Fruit fly (Drosophila melanogaster) whole organism, embryonic: ENCODE results near the gene CG31326.
A peak's percentile ranks its signal among the peaks of the same experiment; 100 is the strongest.

Source experiments
- Adf1 ChIP-seq: fragments of 200-800 bp; sonication (Bioruptor generic); IDR thresholded peaks from 2 replicates; pipeline ENCODE4 v1.3.6; 2022; ENCODE audit warnings: missing biosample characterization, missing genetic modification characterization
- CG10274 ChIP-seq: fragments of 200-800 bp; sonication (Bioruptor generic); optimal IDR thresholded peaks from 3 replicates; lab custom pipeline; 2017; ENCODE audit warnings: missing biosample characterization, mild to moderate bottlenecking, missing genetic modification characterization
- CG12391 ChIP-seq: fragments of 200-800 bp; sonication (Bioruptor generic); optimal IDR thresholded peaks from 3 replicates; lab custom pipeline; 2018; ENCODE audit warnings: missing biosample characterization, mild to moderate bottlenecking, missing genetic modification characterization, moderate library complexity
- CG12942 ChIP-seq: fragments of 200-800 bp; sonication (Bioruptor generic); optimal IDR thresholded peaks from 3 replicates; lab custom pipeline; 2016; ENCODE audit warnings: missing biosample characterization, missing genetic modification characterization
- CG13287 ChIP-seq: fragments of 200-800 bp; sonication (Bioruptor generic); IDR thresholded peaks from 2 replicates; pipeline ENCODE4 v1.3.6; 2022; ENCODE audit warnings: missing biosample characterization, missing genetic modification characterization; ENCODE audit not compliant: partially characterized antibody
- CG13894 ChIP-seq: fragments of 200-800 bp; sonication (Bioruptor generic); optimal IDR thresholded peaks from 3 replicates; lab custom pipeline; 2018; ENCODE audit warnings: missing biosample characterization, mild to moderate bottlenecking, missing genetic modification characterization, moderate library complexity
- CG14965 ChIP-seq: fragments of 200-800 bp; sonication (Bioruptor generic); optimal IDR thresholded peaks from 2 replicates; lab custom pipeline; 2016; ENCODE audit warnings: missing biosample characterization, missing genetic modification characterization, borderline replicate concordance
- CG15269 ChIP-seq: fragments of 200-800 bp; sonication (Bioruptor generic); optimal IDR thresholded peaks from 2 replicates; lab custom pipeline; 2018; ENCODE audit warnings: missing biosample characterization, mild to moderate bottlenecking, missing genetic modification characterization, moderate library complexity
- CG15696 ChIP-seq: fragments of 200-800 bp; sonication (Bioruptor generic); optimal IDR thresholded peaks from 2 replicates; lab custom pipeline; 2019; ENCODE audit warnings: missing biosample characterization, mild to moderate bottlenecking, missing genetic modification characterization, moderate library complexity
- CG1603 ChIP-seq: fragments of 200-800 bp; sonication (Bioruptor generic); optimal IDR thresholded peaks from 2 replicates; lab custom pipeline; 2019; ENCODE audit warnings: missing biosample characterization, mild to moderate bottlenecking, missing genetic modification characterization, moderate library complexity
- CG17612 ChIP-seq: fragments of 200-800 bp; sonication (Bioruptor generic); IDR thresholded peaks from 2 replicates; pipeline ENCODE4 v1.3.6; 2022; ENCODE audit warnings: missing biosample characterization, missing genetic modification characterization
- CG18262 ChIP-seq: fragments of 200-800 bp; optimal IDR thresholded peaks from 3 replicates; lab custom pipeline; 2019; ENCODE audit warnings: missing biosample characterization, mild to moderate bottlenecking, missing genetic modification characterization, moderate library complexity
- CG30431 ChIP-seq: fragments of 200-800 bp; sonication (Bioruptor generic); optimal IDR thresholded peaks from 2 replicates; lab custom pipeline; 2017; ENCODE audit warnings: missing biosample characterization, missing genetic modification characterization
- CG34224 ChIP-seq: fragments of 200-800 bp; sonication (Bioruptor generic); IDR thresholded peaks from 3 replicates; pipeline ENCODE4 v1.3.6; 2022; ENCODE audit warnings: missing biosample characterization, missing genetic modification characterization; ENCODE audit not compliant: partially characterized antibody
- CG4820 ChIP-seq: fragments of 200-800 bp; sonication (Bioruptor generic); optimal IDR thresholded peaks from 3 replicates; lab custom pipeline; 2016; ENCODE audit warnings: missing biosample characterization, missing genetic modification characterization
- CG6791 ChIP-seq: fragments of 200-800 bp; sonication (Bioruptor generic); IDR thresholded peaks from 3 replicates; pipeline ENCODE4 v1.3.6; 2022; ENCODE audit warnings: missing biosample characterization, missing genetic modification characterization; ENCODE audit not compliant: partially characterized antibody
- CG7372 ChIP-seq: fragments of 200-800 bp; sonication (Bioruptor generic); IDR thresholded peaks from 2 replicates; pipeline ENCODE4 v1.3.6; 2022; ENCODE audit warnings: missing biosample characterization, missing genetic modification characterization
- CG7963 ChIP-seq: fragments of 200-800 bp; sonication (Bioruptor generic); IDR thresholded peaks from 3 replicates; pipeline ENCODE4 v1.3.6; 2022; ENCODE audit warnings: missing biosample characterization, missing genetic modification characterization; ENCODE audit not compliant: partially characterized antibody
- CG9215 ChIP-seq: fragments of 200-800 bp; sonication (Bioruptor generic); IDR thresholded peaks from 2 replicates; pipeline ENCODE4 v1.3.6; 2022; ENCODE audit warnings: missing biosample characterization, missing genetic modification characterization
- CG9609 ChIP-seq: fragments of 200-800 bp; sonication (Bioruptor generic); optimal IDR thresholded peaks from 3 replicates; lab custom pipeline; 2016; ENCODE audit warnings: missing biosample characterization, missing genetic modification characterization
- CoRest ChIP-seq: fragments of 200-800 bp; sonication (Bioruptor generic); optimal IDR thresholded peaks from 3 replicates; lab custom pipeline; 2018; ENCODE audit warnings: missing biosample characterization, mild to moderate bottlenecking, missing genetic modification characterization, moderate library complexity
- D19A ChIP-seq: fragments of 200-800 bp; optimal IDR thresholded peaks from 3 replicates; lab custom pipeline; 2019; ENCODE audit warnings: missing biosample characterization, mild to moderate bottlenecking, missing genetic modification characterization, moderate library complexity
- Dad ChIP-seq: fragments of 200-800 bp; sonication (Bioruptor generic); optimal IDR thresholded peaks from 3 replicates; lab custom pipeline; 2016; ENCODE audit warnings: missing biosample characterization, missing genetic modification characterization
- ERR ChIP-seq: fragments of 200-800 bp; sonication (Bioruptor generic); optimal IDR thresholded peaks from 2 replicates; lab custom pipeline; 2016; ENCODE audit warnings: missing biosample characterization, missing genetic modification characterization
- Ets65A ChIP-seq: fragments of 200-800 bp; sonication (Bioruptor generic); peaks from one replicate; lab custom pipeline; 2016; ENCODE audit warnings: missing biosample characterization, missing genetic modification characterization
- GATAe ChIP-seq: fragments of 200-800 bp; sonication (Bioruptor generic); conservative IDR thresholded peaks from 2 replicates; pipeline ENCODE4 v1.3.6; 2022; ENCODE audit warnings: missing biosample characterization, missing genetic modification characterization
- Meics ChIP-seq: fragments of 200-800 bp; sonication (Bioruptor generic); optimal IDR thresholded peaks from 2 replicates; lab custom pipeline; 2017; ENCODE audit warnings: missing biosample characterization, mild to moderate bottlenecking, missing genetic modification characterization
- Mrtf ChIP-seq: fragments of 200-800 bp; sonication (Bioruptor generic); IDR thresholded peaks from 3 replicates; pipeline ENCODE4 v1.3.6; 2022; ENCODE audit warnings: missing biosample characterization, missing genetic modification characterization
- PHDP ChIP-seq: fragments of 200-800 bp; sonication (Bioruptor generic); optimal IDR thresholded peaks from 3 replicates; lab custom pipeline; 2018; ENCODE audit warnings: missing biosample characterization, mild to moderate bottlenecking, missing genetic modification characterization, moderate library complexity
- Ravus ChIP-seq: fragments of 200-800 bp; sonication (Bioruptor generic); IDR thresholded peaks from 2 replicates; pipeline ENCODE4 v1.3.6; 2022; ENCODE audit warnings: missing biosample characterization, missing genetic modification characterization
- Six4 ChIP-seq: fragments of 200-800 bp; sonication (Bioruptor generic); optimal IDR thresholded peaks from 2 replicates; lab custom pipeline; 2016; ENCODE audit warnings: missing biosample characterization, missing genetic modification characterization
- Sox100B ChIP-seq: fragments of 200-800 bp; sonication (Bioruptor generic); optimal IDR thresholded peaks from 3 replicates; lab custom pipeline; 2018; ENCODE audit warnings: missing biosample characterization, mild to moderate bottlenecking, missing genetic modification characterization
- al ChIP-seq: fragments of 200-800 bp; sonication (Bioruptor generic); IDR thresholded peaks from 2 replicates; pipeline ENCODE4 v1.3.6; 2022; ENCODE audit warnings: missing biosample characterization, missing genetic modification characterization
- bigmax ChIP-seq: fragments of 200-800 bp; sonication (Bioruptor generic); optimal IDR thresholded peaks from 2 replicates; lab custom pipeline; 2018; ENCODE audit warnings: missing biosample characterization, mild to moderate bottlenecking, missing genetic modification characterization
- bsh ChIP-seq, 2 experiments: fragments of 200-800 bp; sonication (Bioruptor generic); optimal IDR thresholded peaks; 2 replicates each; lab custom pipeline; 2017 to 2018; ENCODE audit warnings: mild to moderate bottlenecking in 2 of 2, missing biosample characterization in 2 of 2, missing genetic modification characterization in 2 of 2, moderate library complexity in 1 of 2
- croc ChIP-seq: fragments of 200-800 bp; sonication (Bioruptor generic); conservative IDR thresholded peaks from 3 replicates; pipeline ENCODE4 v1.3.6; 2022; ENCODE audit warnings: missing biosample characterization, missing genetic modification characterization
- ind ChIP-seq: fragments of 200-800 bp; sonication (Bioruptor generic); optimal IDR thresholded peaks from 3 replicates; lab custom pipeline; 2016; ENCODE audit warnings: missing biosample characterization, missing genetic modification characterization
- jing ChIP-seq: fragments of 200-800 bp; sonication (Bioruptor generic); optimal IDR thresholded peaks from 2 replicates; lab custom pipeline; 2018; ENCODE audit warnings: missing biosample characterization, mild to moderate bottlenecking, missing genetic modification characterization
- klu ChIP-seq: fragments of 200-800 bp; sonication (Bioruptor generic); IDR thresholded peaks from 2 replicates; pipeline ENCODE4 v1.3.6; 2022; ENCODE audit warnings: missing biosample characterization, missing genetic modification characterization
- kni ChIP-seq: fragments of 200-800 bp; sonication (Bioruptor generic); optimal IDR thresholded peaks from 3 replicates; lab custom pipeline; 2017; ENCODE audit warnings: mild to moderate bottlenecking, missing biosample characterization, missing genetic modification reagents, missing genetic modification characterization
- nmo ChIP-seq: fragments of 200-800 bp; sonication (Bioruptor generic); optimal IDR thresholded peaks from 2 replicates; lab custom pipeline; 2018; ENCODE audit warnings: missing biosample characterization, mild to moderate bottlenecking, missing genetic modification characterization, moderate library complexity
- p53 ChIP-seq: fragments of 200-800 bp; sonication (Bioruptor generic); optimal IDR thresholded peaks from 2 replicates; lab custom pipeline; 2016; ENCODE audit warnings: missing biosample characterization, missing genetic modification characterization
- psq ChIP-seq: fragments of 200-800 bp; sonication (Bioruptor generic); optimal IDR thresholded peaks from 2 replicates; lab custom pipeline; 2017; ENCODE audit warnings: missing biosample characterization, missing genetic modification characterization
- sim ChIP-seq: fragments of 200-800 bp; sonication (Bioruptor generic); IDR thresholded peaks from 2 replicates; pipeline ENCODE4 v1.3.6; 2022; ENCODE audit warnings: missing biosample characterization, missing genetic modification characterization
- sima ChIP-seq: fragments of 200-800 bp; sonication (Bioruptor generic); optimal IDR thresholded peaks from 2 replicates; lab custom pipeline; 2016; ENCODE audit warnings: missing biosample characterization, missing genetic modification characterization
- sisA ChIP-seq: fragments of 200-800 bp; sonication (Bioruptor generic); IDR thresholded peaks from 2 replicates; pipeline ENCODE4 v1.3.6; 2022; ENCODE audit warnings: missing biosample characterization, missing genetic modification characterization
- sug ChIP-seq: fragments of 200-800 bp; optimal IDR thresholded peaks from 2 replicates; lab custom pipeline; 2019; ENCODE audit warnings: missing biosample characterization, mild to moderate bottlenecking, missing genetic modification characterization, moderate library complexity

CG31326 gene

dm6 chr3R:14255808-14256207 is 35.8 kb upstream of the CG31326 start, which contains the start of gene CG43179:
Gene CG43179 (plus strand): TSS chr3R:14256108.
- TF ChIP-seq CG34224 (GFP tag; lab: Robert Waterston, UW) (no peak), D19A (tag; lab: Kevin White, UChicago) (no peak), bsh (GFP tag; optimal IDR thresholded peaks at IDR 0.05; lab: Kevin White, UChicago) (no peak), CG14965 (GFP tag; lab: Kevin White, UChicago) (no peak), CG9215 (GFP tag; lab: Robert Waterston, UW) (no peak), CG12942 (GFP tag; lab: Kevin White, UChicago) (no peak), Ravus (GFP tag; lab: Robert Waterston, UW) (no peak), bigmax (GFP tag; lab: Kevin White, UChicago) (no peak), CG13894 (tag; lab: Kevin White, UChicago) (no peak), Sox100B (no peak), ERR (GFP tag; lab: Kevin White, UChicago) (no peak)

dm6 chr3R:14245371-14245770 is 25.4 kb upstream of the CG31326 start, which contains the start of gene CG9616:
Gene CG9616 (minus strand): TSS chr3R:14245471.
- TF ChIP-seq Ets65A (GFP tag; lab: Kevin White, UChicago) = peak; percentile 68
- no peak for TF ChIP-seq ind (GFP tag; lab: Kevin White, UChicago)
- TF ChIP-seq CG4820 (GFP tag; lab: Kevin White, UChicago) = no peak
- no peak for TF ChIP-seq Dad (GFP tag; lab: Kevin White, UChicago)
- TF ChIP-seq Adf1 = no peak
- TF ChIP-seq p53 (GFP tag; lab: Kevin White, UChicago) = no peak
- TF ChIP-seq CG10274 (GFP tag; lab: Kevin White, UChicago) = no peak
- no peak for TF ChIP-seq CG6791
- no peak for TF ChIP-seq Meics (GFP tag; lab: Kevin White, UChicago)

dm6 chr3R:14244577-14244976 is 24.6 kb upstream of the CG31326 start, which contains the start of gene CG43291:
Gene CG43291 (minus strand): TSS chr3R:14244677.
- TF ChIP-seq CG18262 (tag; lab: Kevin White, UChicago) (no peak), al (GFP tag; lab: Robert Waterston, UW) (no peak), CG7372 (GFP tag; lab: Robert Waterston, UW) (no peak), CG15696 (tag; lab: Kevin White, UChicago) (no peak), sim (no peak), klu (GFP tag; lab: Robert Waterston, UW) (no peak), psq (no peak), Ets65A (GFP tag; lab: Kevin White, UChicago) (no peak), jing (GFP tag; lab: Kevin White, UChicago) (no peak), CG7963 (GFP tag; lab: Robert Waterston, UW) (no peak), sug (no peak)

DNA sequence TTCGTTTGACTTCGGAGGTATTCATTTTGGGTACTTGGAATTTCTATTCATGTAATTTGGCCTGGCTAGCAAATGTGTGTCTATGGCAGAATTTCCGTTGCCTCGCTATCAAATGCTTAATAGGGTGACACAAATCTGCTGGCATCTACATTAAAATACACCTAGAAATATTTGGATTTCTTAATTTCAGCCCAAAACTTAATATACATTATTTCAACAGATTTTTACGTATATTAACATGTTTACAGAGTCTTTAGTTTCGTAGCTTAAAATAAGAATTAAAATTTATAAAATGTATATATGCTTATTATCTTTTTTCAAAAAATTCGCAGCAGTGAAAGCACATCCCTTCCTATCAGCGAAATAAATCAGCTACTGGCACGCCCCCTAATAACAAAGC is 9.0 kb upstream of the CG31326 start, which contains the start of gene CG9624:
CG9624 (minus strand) TSS at position 101 of the 400 bp plus-strand sequence.
- no peak for TF ChIP-seq Six4 (GFP tag; lab: Kevin White, UChicago)
- TF ChIP-seq Mrtf = no peak
- no peak for TF ChIP-seq CG13287 (GFP tag; lab: Robert Waterston, UW)
- TF ChIP-seq CG15269 = no peak
- TF ChIP-seq CG9609 (GFP tag; lab: Kevin White, UChicago) = no peak
- no peak for TF ChIP-seq kni (GFP tag; lab: Kevin White, UChicago)
- TF ChIP-seq nmo (GFP tag; lab: Kevin White, UChicago) = no peak
- TF ChIP-seq croc = no peak
- no peak for TF ChIP-seq CG17612 (GFP tag; lab: Robert Waterston, UW)
- TF ChIP-seq CoRest (tag; lab: Kevin White, UChicago) = no peak
- no peak for TF ChIP-seq CG30431
- no peak for TF ChIP-seq PHDP (tag; lab: Kevin White, UChicago)
- no peak for TF ChIP-seq CG12391 (tag; lab: Kevin White, UChicago)
- TF ChIP-seq sima (GFP tag; lab: Kevin White, UChicago) = no peak
- TF ChIP-seq sisA = no peak
- no peak for TF ChIP-seq CG1603 (tag; lab: Kevin White, UChicago)
- TF ChIP-seq GATAe (GFP tag; lab: Robert Waterston, UW) = no peak
